Worm (Caenorhabditis elegans) whole organism, young adult: ENCODE results near the gene K08D12.4.
A peak's percentile ranks its signal among the peaks of the same experiment; 100 is the strongest.

ENCODE experiments used
- B0261.1 ChIP-seq: sonication (generic microtip); optimal IDR thresholded peaks from 2 replicates; lab custom pipeline; 2016; ENCODE audit warnings: mild to moderate bottlenecking, missing genetic modification characterization, moderate library complexity, missing compliant biosample characterization
- C06A6.2 ChIP-seq: fragments of 200-800 bp; sonication (Bioruptor generic); conservative IDR thresholded peaks from 2 replicates; pipeline ENCODE4 v1.3.6; 2022; ENCODE audit warnings: missing genetic modification characterization, missing compliant biosample characterization
- D2030.7 ChIP-seq: fragments of 200-800 bp; sonication (Bioruptor generic); IDR thresholded peaks from 2 replicates; pipeline ENCODE4 v1.3.6; 2022; ENCODE audit warnings: missing genetic modification reagents, missing genetic modification characterization, missing compliant biosample characterization
- F22D6.2 ChIP-seq: sonication (generic microtip); optimal IDR thresholded peaks from 2 replicates; lab custom pipeline; 2016; ENCODE audit warnings: mild to moderate bottlenecking, missing genetic modification characterization, missing compliant biosample characterization
- F37B4.10 ChIP-seq: fragments of 200-800 bp; sonication (Bioruptor generic); IDR thresholded peaks from 2 replicates; pipeline ENCODE4 v1.3.6; 2022; ENCODE audit warnings: missing genetic modification characterization, missing compliant biosample characterization
- F49E8.2 ChIP-seq: sonication (generic microtip); optimal IDR thresholded peaks from 3 replicates; lab custom pipeline; 2017; ENCODE audit warnings: missing genetic modification characterization, mild to moderate bottlenecking, missing compliant biosample characterization, antibody characterized with exemption, moderate library complexity; ENCODE audit not compliant: insufficient read depth
- F52B5.7 ChIP-seq: sonication (generic microtip); optimal IDR thresholded peaks from 2 replicates; lab custom pipeline; 2016; ENCODE audit warnings: mild to moderate bottlenecking, missing genetic modification characterization, missing compliant biosample characterization
- F55B11.4 ChIP-seq: sonication (generic microtip); optimal IDR thresholded peaks from 2 replicates; lab custom pipeline; 2016; ENCODE audit warnings: missing compliant biosample characterization, missing genetic modification characterization, borderline replicate concordance; ENCODE audit not compliant: insufficient read depth
- F57C9.4 ChIP-seq: sonication (generic microtip); optimal IDR thresholded peaks from 2 replicates; lab custom pipeline; 2017; ENCODE audit warnings: mild to moderate bottlenecking, missing genetic modification characterization, missing compliant biosample characterization
- K11D2.4 ChIP-seq: fragments of 200-800 bp; sonication (Bioruptor generic); IDR thresholded peaks from 2 replicates; pipeline ENCODE4 v1.3.6; 2022; ENCODE audit warnings: missing genetic modification reagents, missing genetic modification characterization, missing compliant biosample characterization
- T26A5.8 ChIP-seq: sonication (generic microtip); optimal IDR thresholded peaks from 2 replicates; lab custom pipeline; 2016; ENCODE audit warnings: missing genetic modification characterization, missing compliant biosample characterization
- Y53G8AR.9 ChIP-seq: fragments of 200-800 bp; sonication (Bioruptor generic); conservative IDR thresholded peaks from 2 replicates; pipeline ENCODE4 v1.3.6; 2022; ENCODE audit warnings: missing genetic modification reagents, missing genetic modification characterization, missing compliant biosample characterization
- Y79H2A.3 ChIP-seq: fragments of 200-800 bp; sonication (Bioruptor generic); conservative IDR thresholded peaks from 2 replicates; pipeline ENCODE4 v1.3.6; 2022; ENCODE audit warnings: missing genetic modification reagents, missing genetic modification characterization, missing compliant biosample characterization
- ama-1 ChIP-seq, 3 experiments: fragments of 150-350 bp in 1 of 3; sonication (generic microtip) in 2 of 3; optimal IDR thresholded peaks; 2 replicates each; lab custom pipeline; 2014 to 2018; ENCODE audit warnings: missing biosample characterization in 2 of 3, missing genetic modification characterization in 2 of 3, missing genetic modification reagents in 2 of 3
- atf-7 ChIP-seq: sonication (generic microtip); optimal IDR thresholded peaks from 2 replicates; lab custom pipeline; 2017; ENCODE audit warnings: mild to moderate bottlenecking, missing genetic modification characterization, missing compliant biosample characterization
- ccch-3 ChIP-seq: fragments of 200-800 bp; sonication (Bioruptor generic); optimal IDR thresholded peaks from 2 replicates; lab custom pipeline; 2018; ENCODE audit warnings: mild to moderate bottlenecking, missing genetic modification characterization, missing compliant biosample characterization
- ceh-58 ChIP-seq: fragments of 200-800 bp; sonication (Bioruptor generic); IDR thresholded peaks from 2 replicates; pipeline ENCODE4 v1.3.6; 2022; ENCODE audit warnings: missing genetic modification characterization, missing compliant biosample characterization
- dpl-1 ChIP-seq: fragments of 150-350 bp; optimal IDR thresholded peaks from 2 replicates; lab custom pipeline; 2014; ENCODE audit warnings: missing biosample characterization, missing genetic modification reagents, missing genetic modification characterization
- efl-1 ChIP-seq: fragments of 150-350 bp; optimal IDR thresholded peaks from 2 replicates; lab custom pipeline; 2014; ENCODE audit warnings: missing biosample characterization, missing genetic modification reagents, missing genetic modification characterization
- egrh-3 ChIP-seq: fragments of 200-800 bp; sonication (Bioruptor generic); IDR thresholded peaks from 2 replicates; pipeline ENCODE4 v1.3.6; 2022; ENCODE audit warnings: missing genetic modification reagents, missing genetic modification characterization, missing compliant biosample characterization
- ets-4 ChIP-seq: fragments of 200-800 bp; sonication (Bioruptor generic); optimal IDR thresholded peaks from 2 replicates; lab custom pipeline; 2018; ENCODE audit warnings: mild to moderate bottlenecking, missing genetic modification characterization, missing compliant biosample characterization
- hlh-12 ChIP-seq: sonication (generic microtip); optimal IDR thresholded peaks from 2 replicates; lab custom pipeline; 2016; ENCODE audit warnings: missing genetic modification characterization, missing compliant biosample characterization
- hmg-1.2 ChIP-seq: fragments of 200-800 bp; sonication (Bioruptor generic); IDR thresholded peaks from 2 replicates; pipeline ENCODE4 v1.3.6; 2022; ENCODE audit warnings: missing genetic modification reagents, missing genetic modification characterization, missing compliant biosample characterization
- let-526 ChIP-seq: fragments of 200-800 bp; sonication (Bioruptor generic); IDR thresholded peaks from 2 replicates; pipeline ENCODE4 v1.3.6; 2022; ENCODE audit warnings: missing genetic modification reagents, missing genetic modification characterization, missing compliant biosample characterization
- let-607 ChIP-seq, 2 experiments: fragments of 200-800 bp in 1 of 2; sonication (Bioruptor generic) in 1 of 2; sonication (generic microtip) in 1 of 2; optimal IDR thresholded peaks; 2 replicates each; lab custom pipeline; 2016 to 2018; ENCODE audit warnings: mild to moderate bottlenecking in 2 of 2, missing compliant biosample characterization in 2 of 2, missing genetic modification characterization in 2 of 2, moderate library complexity in 2 of 2, missing genotype in 1 of 2
- lin-40 ChIP-seq: sonication (generic microtip); optimal IDR thresholded peaks from 2 replicates; lab custom pipeline; 2016; ENCODE audit warnings: missing genetic modification characterization, mild to moderate bottlenecking, missing compliant biosample characterization, missing genotype, missing genetic modification reagents
- lsy-27 ChIP-seq: sonication (generic microtip); optimal IDR thresholded peaks from 2 replicates; lab custom pipeline; 2017; ENCODE audit warnings: missing genetic modification characterization, mild to moderate bottlenecking, missing compliant biosample characterization, antibody characterized with exemption, missing genotype, borderline replicate concordance; ENCODE audit not compliant: insufficient read depth
- madf-6 ChIP-seq: fragments of 200-800 bp; sonication (Bioruptor generic); IDR thresholded peaks from 2 replicates; pipeline ENCODE4 v1.3.6; 2022; ENCODE audit warnings: missing genetic modification reagents, missing genetic modification characterization, missing compliant biosample characterization
- madf-8 ChIP-seq: fragments of 200-800 bp; sonication (Bioruptor generic); conservative IDR thresholded peaks from 2 replicates; pipeline ENCODE4 v1.3.6; 2022; ENCODE audit warnings: missing genetic modification reagents, missing genetic modification characterization, missing compliant biosample characterization
- mxl-1 ChIP-seq: sonication (generic microtip); optimal IDR thresholded peaks from 2 replicates; lab custom pipeline; 2016; ENCODE audit warnings: missing genetic modification characterization, missing compliant biosample characterization
- nfya-1 ChIP-seq: sonication (generic microtip); optimal IDR thresholded peaks from 2 replicates; lab custom pipeline; 2017; ENCODE audit warnings: antibody characterized with exemption, missing compliant biosample characterization, missing genetic modification characterization, borderline replicate concordance; ENCODE audit not compliant: insufficient read depth
- nhr-179 ChIP-seq: sonication (generic microtip); optimal IDR thresholded peaks from 2 replicates; lab custom pipeline; 2016; ENCODE audit warnings: mild to moderate bottlenecking, missing genetic modification characterization, missing compliant biosample characterization
- nhr-80 ChIP-seq: sonication (generic microtip); optimal IDR thresholded peaks from 2 replicates; lab custom pipeline; 2016; ENCODE audit warnings: missing genetic modification characterization, missing compliant biosample characterization
- sdz-38 ChIP-seq: sonication (generic microtip); optimal IDR thresholded peaks from 2 replicates; lab custom pipeline; 2016; ENCODE audit warnings: missing genotype, missing genetic modification characterization, missing compliant biosample characterization
- snpc-1.1 ChIP-seq: sonication (generic microtip); optimal IDR thresholded peaks from 2 replicates; lab custom pipeline; 2017; ENCODE audit warnings: missing genetic modification characterization, mild to moderate bottlenecking, missing compliant biosample characterization, antibody characterized with exemption, moderate library complexity, missing genotype, missing genetic modification reagents; ENCODE audit not compliant: insufficient read depth
- snpc-3.4 ChIP-seq: sonication (generic microtip); optimal IDR thresholded peaks from 2 replicates; lab custom pipeline; 2017; ENCODE audit warnings: missing genetic modification characterization, mild to moderate bottlenecking, missing compliant biosample characterization, antibody characterized with exemption, moderate library complexity, missing genotype, missing genetic modification reagents
- unc-62 ChIP-seq: fragments of 150-350 bp; optimal IDR thresholded peaks from 2 replicates; lab custom pipeline; 2014; ENCODE audit warnings: missing biosample characterization, missing genetic modification reagents, missing genetic modification characterization
- zfh-2 ChIP-seq: fragments of 200-800 bp; sonication (Bioruptor generic); conservative IDR thresholded peaks from 2 replicates; pipeline ENCODE4 v1.3.6; 2022; ENCODE audit warnings: missing genetic modification reagents, missing genetic modification characterization, missing compliant biosample characterization
- ztf-26 ChIP-seq: sonication (generic microtip); optimal IDR thresholded peaks from 2 replicates; lab custom pipeline; 2017; ENCODE audit warnings: missing genetic modification characterization, missing compliant biosample characterization

K08D12.4 gene

ce11 chrIV:1739366-1740104 is 32.4 kb downstream of the K08D12.4 start (continued):
- TF ChIP-seq B0261.1 (tag; lab: Kevin White, UChicago), result no peak
- no peak for TF ChIP-seq ceh-58 (GFP tag; lab: Robert Waterston, UW)
- no peak for TF ChIP-seq unc-62 (GFP tag; lab: Kevin White, UChicago)
- TF ChIP-seq K11D2.4 (GFP tag; lab: Robert Waterston, UW), result no peak
- TF ChIP-seq hlh-12, result no peak
- TF ChIP-seq F37B4.10 (GFP tag; lab: Robert Waterston, UW), result no peak
- TF ChIP-seq lsy-27, result no peak
- TF ChIP-seq Y53G8AR.9 (GFP tag; lab: Robert Waterston, UW), result no peak
- no peak for TF ChIP-seq F49E8.2 (tag; lab: Kevin White, UChicago)
- TF ChIP-seq madf-8 (GFP tag; lab: Robert Waterston, UW), result no peak
- TF ChIP-seq D2030.7 (GFP tag; lab: Robert Waterston, UW), result no peak
- TF ChIP-seq F55B11.4, result no peak
- no peak for TF ChIP-seq nfya-1 (tag; lab: Kevin White, UChicago)
- peak; percentile 51 for TF ChIP-seq nhr-80 (tag; lab: Kevin White, UChicago)
- TF ChIP-seq F57C9.4 (tag; lab: Kevin White, UChicago), result no peak
- no peak for TF ChIP-seq lin-40 (tag; lab: Kevin White, UChicago)
- TF ChIP-seq Y79H2A.3 (GFP tag; lab: Robert Waterston, UW), result no peak
- no peak for TF ChIP-seq ccch-3 (GFP tag; lab: Kevin White, UChicago)
- TF ChIP-seq efl-1 (GFP tag; lab: Kevin White, UChicago), result no peak
- TF ChIP-seq sdz-38, result no peak
- no peak; the same call in 1 of the 2 replicates for TF ChIP-seq egrh-3
- TF ChIP-seq ama-1 (optimal IDR thresholded peaks at IDR 0.05; lab: Kevin White, UChicago), result no peak
- no peak for TF ChIP-seq ama-1 (GFP tag; optimal IDR thresholded peaks at IDR 0.05; lab: Kevin White, UChicago)
- peak; percentile 57; the same call in 1 of the 2 replicates for TF ChIP-seq hmg-1.2
- TF ChIP-seq nhr-179 (tag; lab: Kevin White, UChicago), result no peak
- no peak for TF ChIP-seq F22D6.2 (tag; lab: Kevin White, UChicago)
- no peak for TF ChIP-seq F52B5.7 (tag; lab: Kevin White, UChicago)
- no peak for TF ChIP-seq atf-7 (tag; lab: Kevin White, UChicago)
- TF ChIP-seq let-526, result no peak
- TF ChIP-seq mxl-1, result no peak
- no peak for TF ChIP-seq dpl-1 (GFP tag; lab: Kevin White, UChicago)
- TF ChIP-seq madf-6, result no peak
- no peak for TF ChIP-seq ztf-26 (tag; lab: Kevin White, UChicago)
- no peak for TF ChIP-seq snpc-1.1 (tag; lab: Kevin White, UChicago)
- TF ChIP-seq T26A5.8 (tag; lab: Kevin White, UChicago), result no peak

ce11 chrIV:1740105-1741023 is 33.3 kb downstream of the K08D12.4 start, which contains the start of gene ptpn-22:
ptpn-22 (minus strand) TSS chrIV:1740262.
- TF ChIP-seq ets-4, result no peak
- peak; percentile 55 to 56 for TF ChIP-seq let-607 (tag; optimal IDR thresholded peaks at IDR 0.05; lab: Kevin White, UChicago)
- no peak for TF ChIP-seq snpc-3.4 (tag; lab: Kevin White, UChicago)
- no peak for TF ChIP-seq C06A6.2
- TF ChIP-seq zfh-2 (GFP tag; lab: Robert Waterston, UW), result no peak
- no peak for TF ChIP-seq F49E8.2 (tag; lab: Kevin White, UChicago)
- no peak for TF ChIP-seq nhr-179 (tag; lab: Kevin White, UChicago)
- TF ChIP-seq, all 124 proteins: peak for 1
